Fruit fly (Drosophila melanogaster): ENCODE measurements around the gene CG15545.

- TF ChIP-seq Ets21C (GFP tag; optimal IDR thresholded peaks at IDR 0.05): no peak
- TF ChIP-seq Met (GFP tag; optimal IDR thresholded peaks at IDR 0.05): no peak
- no peak for TF ChIP-seq Sox102F (GFP tag; optimal IDR thresholded peaks at IDR 0.05)
- no peak for TF ChIP-seq cyc (GFP tag; optimal IDR thresholded peaks at IDR 0.05)
- no peak for TF ChIP-seq CG15336 (GFP tag; IDR thresholded peaks at IDR 0.05)
- TF ChIP-seq Hr39 (GFP tag; optimal IDR thresholded peaks at IDR 0.05): no peak
- TF ChIP-seq Hr4 (GFP tag; optimal IDR thresholded peaks at IDR 0.05): no peak
- TF ChIP-seq CG11902 (GFP tag; optimal IDR thresholded peaks at IDR 0.05): no peak
Measured at dm6 chr3R:30867232-30867631, 4.9 kb downstream of the CG15545 start, which contains the start of gene Cpr100A.
